Fruit fly (Drosophila melanogaster) whole organism, wandering third instar larva: Measurements from ENCODE around the gene CG11349.

Source experiments
- Abd-B ChIP-seq: fragments of >200 bp; optimal IDR thresholded peaks from 2 replicates; lab custom pipeline; 2017; ENCODE audit warnings: missing biosample characterization, missing genetic modification characterization
- CG32264 ChIP-seq: fragments of 200-800 bp; sonication (Bioruptor generic); optimal IDR thresholded peaks from 2 replicates; lab custom pipeline; 2016; ENCODE audit warnings: missing biosample characterization, missing genetic modification characterization
- CG9705 ChIP-seq: fragments of 200-800 bp; sonication (Bioruptor generic); optimal IDR thresholded peaks from 2 replicates; lab custom pipeline; 2018; ENCODE audit warnings: missing biosample characterization, mild to moderate bottlenecking, missing genetic modification characterization
- CrebA ChIP-seq: fragments of 200-800 bp; sonication (Bioruptor generic); optimal IDR thresholded peaks from 2 replicates; lab custom pipeline; 2016; ENCODE audit warnings: missing biosample characterization, mild to moderate bottlenecking, missing genetic modification characterization, borderline replicate concordance
- Dif ChIP-seq: fragments of 200-275, 200-300 bp; sonication (Bioruptor generic); optimal IDR thresholded peaks from 2 replicates; lab custom pipeline; 2018; ENCODE audit warnings: missing biosample characterization, missing genetic modification characterization; ENCODE audit not compliant: partially characterized antibody
- GATAd ChIP-seq: sonication (Bioruptor generic); optimal IDR thresholded peaks from 2 replicates; lab custom pipeline; 2016; ENCODE audit warnings: missing biosample characterization, missing genetic modification characterization
- Hnf4 ChIP-seq: fragments of 200-800 bp; sonication (Bioruptor generic); optimal IDR thresholded peaks from 2 replicates; lab custom pipeline; 2016; ENCODE audit warnings: missing biosample characterization, mild to moderate bottlenecking, missing genetic modification characterization
- Hr78 ChIP-seq: fragments of >200 bp; optimal IDR thresholded peaks from 2 replicates; lab custom pipeline; 2017; ENCODE audit warnings: missing biosample characterization, missing genetic modification characterization
- Hr83 ChIP-seq: fragments of 200-300 bp; sonication (Bioruptor generic); optimal IDR thresholded peaks from 2 replicates; lab custom pipeline; 2016; ENCODE audit warnings: missing biosample characterization, mild to moderate bottlenecking, missing genetic modification characterization, moderate library complexity; ENCODE audit not compliant: poor library complexity, severe bottlenecking
- Myc ChIP-seq: fragments of >200 bp; optimal IDR thresholded peaks from 2 replicates; lab custom pipeline; 2017
- N ChIP-seq: fragments of >200 bp; optimal IDR thresholded peaks from 2 replicates; lab custom pipeline; 2018; ENCODE audit warnings: missing biosample characterization, missing external identifiers, missing genetic modification characterization
- OdsH ChIP-seq: fragments of 200-800 bp; sonication (Bioruptor generic); optimal IDR thresholded peaks from 2 replicates; lab custom pipeline; 2016; ENCODE audit warnings: missing biosample characterization, mild to moderate bottlenecking, missing genetic modification characterization
- Rel ChIP-seq, 2 experiments: fragments of 200-800 bp; sonication (Bioruptor generic) in 1 of 2; optimal IDR thresholded peaks; 2 replicates in 1 of 2; 3 replicates in 1 of 2; lab custom pipeline; 2016 to 2019; ENCODE audit warnings: mild to moderate bottlenecking in 2 of 2, missing biosample characterization in 2 of 2, missing genetic modification characterization in 2 of 2, moderate library complexity in 1 of 2
- Sp1 ChIP-seq: fragments of 200-800 bp; sonication (Bioruptor generic); optimal IDR thresholded peaks from 3 replicates; lab custom pipeline; 2019; ENCODE audit warnings: missing biosample characterization, mild to moderate bottlenecking, missing genetic modification characterization, moderate library complexity
- Vsx2 ChIP-seq: fragments of 200-300, 225-300 bp; sonication (Bioruptor generic); optimal IDR thresholded peaks from 2 replicates; lab custom pipeline; 2018; ENCODE audit warnings: missing biosample characterization, missing genetic modification characterization; ENCODE audit not compliant: partially characterized antibody
- br ChIP-seq: fragments of 200-800 bp; sonication (Bioruptor generic); optimal IDR thresholded peaks from 2 replicates; lab custom pipeline; 2016; ENCODE audit warnings: missing biosample characterization, missing genetic modification characterization
- brk ChIP-seq: fragments of 200-800 bp; sonication (Bioruptor generic); optimal IDR thresholded peaks from 2 replicates; lab custom pipeline; 2016; ENCODE audit warnings: missing biosample characterization, mild to moderate bottlenecking, missing genetic modification characterization
- dl ChIP-seq, 2 experiments: fragments of 175-275, 200-275 bp in 1 of 2; fragments of 200-275 bp in 1 of 2; sonication (Bioruptor generic); optimal IDR thresholded peaks; lab custom pipeline; 2018; ENCODE audit warnings: mild to moderate bottlenecking in 2 of 2, missing biosample characterization in 2 of 2, missing genetic modification characterization in 2 of 2, moderate library complexity in 2 of 2; ENCODE audit not compliant: partially characterized antibody in 2 of 2, insufficient read depth in 1 of 2
- dmrt93B ChIP-seq: fragments of 200-800 bp; sonication (Bioruptor generic); optimal IDR thresholded peaks from 2 replicates; lab custom pipeline; 2018; ENCODE audit warnings: missing biosample characterization, mild to moderate bottlenecking, missing genetic modification characterization
- dsf ChIP-seq: sonication (Bioruptor generic); optimal IDR thresholded peaks from 2 replicates; lab custom pipeline; 2016; ENCODE audit warnings: missing biosample characterization, missing genetic modification characterization, borderline replicate concordance
- ey ChIP-seq: fragments of 200-800 bp; sonication (Bioruptor generic); optimal IDR thresholded peaks from 2 replicates; lab custom pipeline; 2016; ENCODE audit warnings: missing biosample characterization, missing genetic modification characterization
- jim ChIP-seq: fragments of 175-275, 200-325 bp; sonication (Bioruptor generic); optimal IDR thresholded peaks from 2 replicates; lab custom pipeline; 2016; ENCODE audit warnings: missing biosample characterization, mild to moderate bottlenecking, missing genetic modification characterization
- pan ChIP-seq: fragments of >200 bp; optimal IDR thresholded peaks from 2 replicates; lab custom pipeline; 2017
- psq ChIP-seq: fragments of 200-800 bp; sonication (Bioruptor generic); optimal IDR thresholded peaks from 3 replicates; lab custom pipeline; 2017; ENCODE audit warnings: missing biosample characterization, mild to moderate bottlenecking, missing genetic modification characterization, moderate library complexity
- sage ChIP-seq: fragments of 200-800 bp; sonication (Bioruptor generic); optimal IDR thresholded peaks from 2 replicates; lab custom pipeline; 2016; ENCODE audit warnings: missing biosample characterization, mild to moderate bottlenecking, missing genetic modification characterization
- sv ChIP-seq: fragments of 200-800 bp; sonication (Bioruptor generic); optimal IDR thresholded peaks from 3 replicates; lab custom pipeline; 2016; ENCODE audit warnings: missing biosample characterization, missing genetic modification characterization
- usp ChIP-seq: fragments of >200 bp; optimal IDR thresholded peaks from 2 replicates; lab custom pipeline; 2017; ENCODE audit warnings: missing biosample characterization, missing genetic modification characterization
- woc ChIP-seq: sonication (Bioruptor generic); optimal IDR thresholded peaks from 2 replicates; lab custom pipeline; 2016; ENCODE audit warnings: missing biosample characterization, mild to moderate bottlenecking, missing genetic modification characterization

CG11349 gene

dm6 chr3L:4472768-4473167 lies at the start of gene CG11349:
CG11349 (plus strand) TSS chr3L:4473068.
- no peak for TF ChIP-seq dmrt93B (GFP tag; lab: Kevin White, UChicago)

DNA sequence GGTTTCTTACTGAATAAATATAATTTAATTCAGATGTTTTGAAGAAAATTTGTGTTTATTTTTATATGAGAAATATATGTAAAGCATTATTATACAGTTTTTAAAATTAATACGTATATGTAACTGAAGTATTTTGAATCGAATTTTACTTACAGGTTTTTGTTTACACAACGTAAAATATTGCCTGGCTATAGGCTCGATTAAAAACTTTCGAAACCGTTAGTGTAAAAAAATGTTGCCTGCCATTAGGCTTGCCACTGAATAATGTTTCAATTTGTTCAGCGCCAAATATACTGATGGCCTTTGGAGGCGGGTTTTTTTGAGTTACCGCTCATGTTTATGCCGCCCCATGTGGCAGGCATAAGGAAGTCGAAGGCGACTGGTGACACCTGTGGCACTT lies 46.3 kb upstream of the CG11349 start:
- TF ChIP-seq Hr83 (GFP tag; lab: Kevin White, UChicago) (no peak), Vsx2 (no peak), N (peak; percentile 32), CG9705 (GFP tag; lab: Kevin White, UChicago) (no peak), jim (no peak), Myc (lab: Kevin White, UChicago) (peak; percentile 74)

dm6 chr3L:4428918-4429546 lies 43.8 kb upstream of the CG11349 start, which contains the start of gene nAChRbeta1:
nAChRbeta1 (plus strand) TSS chr3L:4429349.
- TF ChIP-seq dl (GFP tag; optimal IDR thresholded peaks at IDR 0.05; lab: Kevin White, UChicago; ENCODE audit: insufficient read depth in 1 of 2, partially characterized antibody in 2 of 2), result no peak

dm6 chr3L:4430331-4430730 lies 42.5 kb upstream of the CG11349 start:
- TF ChIP-seq Sp1 (GFP tag; lab: Kevin White, UChicago), result no peak
- TF ChIP-seq Vsx2, result no peak
- TF ChIP-seq usp (GFP tag; lab: Kevin White, UChicago), result no peak
- no peak for TF ChIP-seq dsf (GFP tag; lab: Kevin White, UChicago)
- TF ChIP-seq psq (GFP tag; lab: Kevin White, UChicago), result no peak
- TF ChIP-seq GATAd, result no peak
- no peak for TF ChIP-seq jim
- TF ChIP-seq N, result no peak
- TF ChIP-seq pan (lab: Kevin White, UChicago), result no peak
- no peak for TF ChIP-seq CG32264 (GFP tag; lab: Kevin White, UChicago)
- no peak for TF ChIP-seq Hr78 (GFP tag; lab: Kevin White, UChicago)
- no peak for TF ChIP-seq ey (GFP tag; lab: Kevin White, UChicago)
- no peak for TF ChIP-seq Dif (GFP tag; lab: Kevin White, UChicago)
- no peak for TF ChIP-seq OdsH (GFP tag; lab: Kevin White, UChicago)
- TF ChIP-seq brk (GFP tag; lab: Kevin White, UChicago), result no peak
- TF ChIP-seq Rel (GFP tag; optimal IDR thresholded peaks at IDR 0.05; lab: Kevin White, UChicago), result no peak
- no peak for TF ChIP-seq Rel (tag; optimal IDR thresholded peaks at IDR 0.05; lab: Kevin White, UChicago)

dm6 chr3L:4431111-4431730 lies 41.6 kb upstream of the CG11349 start:
- TF ChIP-seq Hnf4 (GFP tag; lab: Kevin White, UChicago) (no peak), br (no peak)

- TF ChIP-seq sv (GFP tag; lab: Kevin White, UChicago) (no peak), CG32264 (GFP tag; lab: Kevin White, UChicago) (no peak), dmrt93B (GFP tag; lab: Kevin White, UChicago) (no peak), sage (GFP tag; lab: Kevin White, UChicago) (no peak), ey (GFP tag; lab: Kevin White, UChicago) (no peak), N (no peak), brk (GFP tag; lab: Kevin White, UChicago) (no peak), psq (GFP tag; lab: Kevin White, UChicago) (no peak), GATAd (no peak), Rel (GFP tag; optimal IDR thresholded peaks at IDR 0.05; lab: Kevin White, UChicago) (no peak), Rel (tag; optimal IDR thresholded peaks at IDR 0.05; lab: Kevin White, UChicago) (no peak), Abd-B (no peak), dl (GFP tag; optimal IDR thresholded peaks at IDR 0.05; lab: Kevin White, UChicago; ENCODE audit: insufficient read depth in 1 of 2, partially characterized antibody in 2 of 2) (no peak), CrebA (GFP tag; lab: Kevin White, UChicago) (no peak), woc (GFP tag; lab: Kevin White, UChicago) (no peak), CG9705 (GFP tag; lab: Kevin White, UChicago) (no peak), Sp1 (GFP tag; lab: Kevin White, UChicago) (no peak), OdsH (GFP tag; lab: Kevin White, UChicago) (no peak), Hnf4 (GFP tag; lab: Kevin White, UChicago) (no peak), Hr83 (GFP tag; lab: Kevin White, UChicago) (no peak), Hr78 (GFP tag; lab: Kevin White, UChicago) (no peak)
Measured at dm6 chr3L:4436421-4436820, 36.4 kb upstream of the CG11349 start, which contains the start of gene CG15021. CG15021 (plus strand) TSS chr3L:4436721.
